Fruit fly (Drosophila melanogaster) whole organism, embryonic: ENCODE data around the gene Spn38F.

ENCODE experiments used
- B-H2 ChIP-seq: fragments of 200-800 bp; sonication (Bioruptor generic); optimal IDR thresholded peaks from 2 replicates; lab custom pipeline; 2018; ENCODE audit warnings: missing biosample characterization, mild to moderate bottlenecking, missing genetic modification characterization
- CG10565 ChIP-seq: fragments of 200-800 bp; sonication (Bioruptor generic); optimal IDR thresholded peaks from 3 replicates; lab custom pipeline; 2016; ENCODE audit warnings: missing biosample characterization, mild to moderate bottlenecking, missing genetic modification characterization
- CG11723 ChIP-seq: fragments of 200-800 bp; sonication (Bioruptor generic); optimal IDR thresholded peaks from 2 replicates; lab custom pipeline; 2017; ENCODE audit warnings: missing biosample characterization, mild to moderate bottlenecking, missing genetic modification characterization
- CG12299 ChIP-seq: fragments of 200-800 bp; sonication (Bioruptor generic); optimal IDR thresholded peaks from 2 replicates; lab custom pipeline; 2018; ENCODE audit warnings: missing biosample characterization, mild to moderate bottlenecking, missing genetic modification characterization
- CG14441 ChIP-seq: fragments of 200-800 bp; sonication (Bioruptor generic); IDR thresholded peaks from 2 replicates; pipeline ENCODE4 v1.3.6; 2022; ENCODE audit warnings: missing biosample characterization, missing genetic modification characterization
- CG14860 ChIP-seq: fragments of 200-800 bp; sonication (Bioruptor generic); IDR thresholded peaks from 3 replicates; pipeline ENCODE4 v1.3.6; 2022; ENCODE audit warnings: missing biosample characterization, missing genetic modification characterization; ENCODE audit not compliant: partially characterized antibody
- CG18764 ChIP-seq: fragments of 200-800 bp; sonication (Bioruptor generic); optimal IDR thresholded peaks from 3 replicates; lab custom pipeline; 2016; ENCODE audit warnings: missing biosample characterization, missing genetic modification characterization
- CG2116 ChIP-seq: fragments of 200-800 bp; sonication (Bioruptor generic); optimal IDR thresholded peaks from 3 replicates; lab custom pipeline; 2018; ENCODE audit warnings: missing biosample characterization, mild to moderate bottlenecking, missing genetic modification characterization
- CG2120 ChIP-seq: fragments of 200-800 bp; sonication (Bioruptor generic); optimal IDR thresholded peaks from 3 replicates; lab custom pipeline; 2016; ENCODE audit warnings: missing biosample characterization, missing genetic modification characterization
- CG31224 ChIP-seq: fragments of 200-800 bp; sonication (Bioruptor generic); IDR thresholded peaks from 2 replicates; pipeline ENCODE4 v1.3.6; 2022; ENCODE audit warnings: missing biosample characterization, missing genetic modification characterization
- CG32772 ChIP-seq: fragments of 200-800 bp; sonication (Bioruptor generic); IDR thresholded peaks from 2 replicates; pipeline ENCODE4 v1.3.6; 2022; ENCODE audit warnings: missing biosample characterization, missing genetic modification characterization
- CG42726 ChIP-seq: fragments of 200-800 bp; sonication (Bioruptor generic); IDR thresholded peaks from 2 replicates; pipeline ENCODE4 v1.3.6; 2022; ENCODE audit warnings: missing biosample characterization, missing genetic modification characterization; ENCODE audit not compliant: partially characterized antibody
- CG6765 ChIP-seq: fragments of 200-800 bp; sonication (Bioruptor generic); optimal IDR thresholded peaks from 3 replicates; lab custom pipeline; 2017; ENCODE audit warnings: missing biosample characterization, mild to moderate bottlenecking, missing genetic modification characterization
- CG7357 ChIP-seq: fragments of 200-800 bp; sonication (Bioruptor generic); IDR thresholded peaks from 3 replicates; pipeline ENCODE4 v1.3.6; 2022; ENCODE audit warnings: missing biosample characterization, missing genetic modification characterization
- CG7963 ChIP-seq: fragments of 200-800 bp; sonication (Bioruptor generic); IDR thresholded peaks from 3 replicates; pipeline ENCODE4 v1.3.6; 2022; ENCODE audit warnings: missing biosample characterization, missing genetic modification characterization; ENCODE audit not compliant: partially characterized antibody
- CG8388 ChIP-seq: fragments of 200-800 bp; sonication (Bioruptor generic); optimal IDR thresholded peaks from 2 replicates; lab custom pipeline; 2019; ENCODE audit warnings: missing biosample characterization, mild to moderate bottlenecking, missing genetic modification characterization, moderate library complexity
- CG9215 ChIP-seq: fragments of 200-800 bp; sonication (Bioruptor generic); IDR thresholded peaks from 2 replicates; pipeline ENCODE4 v1.3.6; 2022; ENCODE audit warnings: missing biosample characterization, missing genetic modification characterization
- CG9609 ChIP-seq: fragments of 200-800 bp; sonication (Bioruptor generic); optimal IDR thresholded peaks from 3 replicates; lab custom pipeline; 2016; ENCODE audit warnings: missing biosample characterization, missing genetic modification characterization
- CG9797 ChIP-seq: fragments of 200-800 bp; sonication (Bioruptor generic); optimal IDR thresholded peaks from 3 replicates; lab custom pipeline; 2018; ENCODE audit warnings: missing biosample characterization, mild to moderate bottlenecking, missing genetic modification characterization
- CHES-1-like ChIP-seq: fragments of 200-800 bp; sonication (Bioruptor generic); optimal IDR thresholded peaks from 2 replicates; lab custom pipeline; 2016; ENCODE audit warnings: missing biosample characterization, missing genetic modification characterization
- Doc2 ChIP-seq: fragments of 200-800 bp; sonication (Bioruptor generic); IDR thresholded peaks from 2 replicates; pipeline ENCODE4 v1.3.6; 2022; ENCODE audit warnings: missing biosample characterization, missing genetic modification characterization
- Dref ChIP-seq: fragments of 200-800 bp; sonication (Bioruptor generic); IDR thresholded peaks from 2 replicates; pipeline ENCODE4 v1.3.6; 2022; ENCODE audit warnings: missing biosample characterization, missing genetic modification characterization
- Drgx ChIP-seq: fragments of 200-800 bp; sonication (Bioruptor generic); IDR thresholded peaks from 2 replicates; pipeline ENCODE4 v1.3.6; 2022; ENCODE audit warnings: missing biosample characterization, missing genetic modification characterization
- Fer1 ChIP-seq: fragments of 200-800 bp; sonication (Bioruptor generic); optimal IDR thresholded peaks from 2 replicates; lab custom pipeline; 2017; ENCODE audit warnings: missing biosample characterization, mild to moderate bottlenecking, missing genetic modification characterization
- Lpt ChIP-seq: fragments of >200 bp; optimal IDR thresholded peaks from 2 replicates; lab custom pipeline; 2018; ENCODE audit warnings: missing biosample characterization, missing genetic modification characterization
- MBD-R2 ChIP-seq: fragments of 200-800 bp; sonication (Bioruptor generic); IDR thresholded peaks from 2 replicates; pipeline ENCODE4 v1.3.6; 2022; ENCODE audit warnings: missing biosample characterization, missing genetic modification characterization
- NC2β ChIP-seq: fragments of 200-800 bp; sonication (Bioruptor generic); optimal IDR thresholded peaks from 2 replicates; lab custom pipeline; 2016; ENCODE audit warnings: missing biosample characterization, missing genetic modification characterization
- Nf-YC ChIP-seq: fragments of 200-800 bp; optimal IDR thresholded peaks from 3 replicates; lab custom pipeline; 2019; ENCODE audit warnings: missing biosample characterization, mild to moderate bottlenecking, missing genetic modification characterization, moderate library complexity
- NfI ChIP-seq: fragments of 200-800 bp; sonication (Bioruptor generic); optimal IDR thresholded peaks from 3 replicates; lab custom pipeline; 2018; ENCODE audit warnings: missing biosample characterization, mild to moderate bottlenecking, missing genetic modification characterization, moderate library complexity
- Opbp ChIP-seq: fragments of 200-800 bp; sonication (Bioruptor generic); IDR thresholded peaks from 3 replicates; pipeline ENCODE4 v1.3.6; 2022; ENCODE audit warnings: missing biosample characterization, missing genetic modification characterization; ENCODE audit not compliant: partially characterized antibody
- Stat92E ChIP-seq, 3 experiments: fragments of >200 bp in 2 of 3; fragments of 200-800 bp in 1 of 3; sonication (Bioruptor generic) in 1 of 3; optimal IDR thresholded peaks; 2 replicates each; lab custom pipeline; 2017 to 2019; ENCODE audit warnings: missing biosample characterization in 3 of 3, missing genetic modification characterization in 3 of 3, mild to moderate bottlenecking in 1 of 3, moderate library complexity in 1 of 3
- ab ChIP-seq: fragments of 200-800 bp; sonication (Bioruptor generic); optimal IDR thresholded peaks from 2 replicates; lab custom pipeline; 2016; ENCODE audit warnings: missing biosample characterization, missing genetic modification characterization
- amos ChIP-seq: fragments of 200-800 bp; sonication (Bioruptor generic); IDR thresholded peaks from 2 replicates; pipeline ENCODE4 v1.3.6; 2022; ENCODE audit warnings: missing biosample characterization, missing genetic modification characterization; ENCODE audit not compliant: partially characterized antibody
- ara ChIP-seq: fragments of 200-800 bp; sonication (Bioruptor generic); IDR thresholded peaks from 2 replicates; pipeline ENCODE4 v1.3.6; 2022; ENCODE audit warnings: missing biosample characterization, missing genetic modification characterization
- bowl ChIP-seq: fragments of 200-800 bp; sonication (Bioruptor generic); IDR thresholded peaks from 2 replicates; pipeline ENCODE4 v1.3.6; 2022; ENCODE audit warnings: missing biosample characterization, missing genetic modification characterization
- cg ChIP-seq: fragments of 200-800 bp; sonication (Bioruptor generic); optimal IDR thresholded peaks from 3 replicates; lab custom pipeline; 2019; ENCODE audit warnings: missing biosample characterization, mild to moderate bottlenecking, missing genetic modification characterization, moderate library complexity
- chn ChIP-seq: fragments of 200-800 bp; sonication (Bioruptor generic); optimal IDR thresholded peaks from 2 replicates; lab custom pipeline; 2016; ENCODE audit warnings: missing biosample characterization, missing genetic modification characterization
- cwo ChIP-seq: fragments of 200-800 bp; sonication (Bioruptor generic); optimal IDR thresholded peaks from 3 replicates; lab custom pipeline; 2017; ENCODE audit warnings: missing biosample characterization, missing genetic modification characterization, mild to moderate bottlenecking, moderate library complexity, missing genetic modification reagents
- eyg ChIP-seq: fragments of 200-800 bp; sonication (Bioruptor generic); optimal IDR thresholded peaks from 3 replicates; lab custom pipeline; 2016; ENCODE audit warnings: missing biosample characterization, missing genetic modification characterization
- gem ChIP-seq: fragments of 200-800 bp; sonication (Bioruptor generic); optimal IDR thresholded peaks from 2 replicates; lab custom pipeline; 2019; ENCODE audit warnings: missing biosample characterization, mild to moderate bottlenecking, missing genetic modification characterization, moderate library complexity
- gfzf ChIP-seq: fragments of 200-800 bp; sonication (Bioruptor generic); optimal IDR thresholded peaks from 2 replicates; lab custom pipeline; 2016; ENCODE audit warnings: missing biosample characterization, mild to moderate bottlenecking, missing genetic modification characterization, moderate library complexity
- ham ChIP-seq: fragments of 200-800 bp; sonication (Bioruptor generic); IDR thresholded peaks from 2 replicates; pipeline ENCODE4 v1.3.6; 2022; ENCODE audit warnings: missing biosample characterization, missing genetic modification characterization
- jing ChIP-seq: fragments of 200-800 bp; sonication (Bioruptor generic); optimal IDR thresholded peaks from 2 replicates; lab custom pipeline; 2018; ENCODE audit warnings: missing biosample characterization, mild to moderate bottlenecking, missing genetic modification characterization
- otp ChIP-seq: fragments of 200-800 bp; sonication (Bioruptor generic); IDR thresholded peaks from 3 replicates; pipeline ENCODE4, ENCODE4 v1.3.6; 2022; ENCODE audit warnings: missing biosample characterization, missing genetic modification characterization
- p53 ChIP-seq: fragments of 200-800 bp; sonication (Bioruptor generic); optimal IDR thresholded peaks from 2 replicates; lab custom pipeline; 2016; ENCODE audit warnings: missing biosample characterization, missing genetic modification characterization
- pros ChIP-seq: fragments of 200-800 bp; sonication (Bioruptor generic); optimal IDR thresholded peaks from 3 replicates; lab custom pipeline; 2019; ENCODE audit warnings: missing biosample characterization, mild to moderate bottlenecking, missing genetic modification characterization, moderate library complexity
- stc ChIP-seq: fragments of 200-800 bp; sonication (Bioruptor generic); IDR thresholded peaks from 2 replicates; pipeline ENCODE4 v1.3.6; 2022; ENCODE audit warnings: missing biosample characterization, missing genetic modification characterization
- tgo ChIP-seq: fragments of 200-800 bp; sonication (Bioruptor generic); IDR thresholded peaks from 3 replicates; pipeline ENCODE4 v1.3.6; 2022; ENCODE audit warnings: missing biosample characterization, missing genetic modification characterization
- tx ChIP-seq: fragments of 200-800 bp; sonication (Bioruptor generic); optimal IDR thresholded peaks from 2 replicates; lab custom pipeline; 2016; ENCODE audit warnings: missing biosample characterization, missing genetic modification characterization
- zfh1 ChIP-seq: fragments of 200-800 bp; sonication (Bioruptor generic); IDR thresholded peaks from 3 replicates; pipeline ENCODE4 v1.3.6; 2022; ENCODE audit warnings: missing biosample characterization, missing genetic modification characterization

The Spn38F gene

DNA sequence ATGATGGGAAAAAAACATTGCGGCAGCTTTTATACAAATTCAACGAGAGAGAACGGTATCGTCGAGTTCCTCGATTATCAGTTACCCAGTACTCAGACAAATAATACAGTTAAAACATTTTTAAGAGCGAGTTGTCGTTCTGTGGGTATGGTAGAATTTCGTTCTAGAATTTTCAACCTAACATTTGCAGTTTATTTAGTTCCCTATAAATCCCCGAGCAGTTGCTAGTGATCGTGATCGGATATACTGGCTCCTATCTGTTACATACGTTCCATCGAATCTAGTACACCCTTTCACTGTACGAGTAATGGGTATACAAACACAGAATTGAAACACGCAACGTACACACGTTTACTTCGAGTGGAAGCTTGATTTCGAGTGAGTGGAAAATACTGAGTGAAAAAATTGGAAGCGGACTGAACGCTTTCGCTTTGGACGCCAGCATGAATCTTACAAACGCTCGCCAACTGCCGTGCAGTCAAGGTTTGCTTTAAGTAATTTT, 27.0 kb upstream of the Spn38F start, which contains the start of gene CG9338 (continued):
- peak; percentile 93 for TF ChIP-seq ara
- peak; percentile 91 for TF ChIP-seq CG31224 (GFP tag; lab: Robert Waterston, UW)
- no peak for TF ChIP-seq gfzf (GFP tag; lab: Kevin White, UChicago)
- peak; percentile 92 for TF ChIP-seq Drgx (GFP tag; lab: Robert Waterston, UW)
- peak; percentile 51 for TF ChIP-seq NC2β (GFP tag; lab: Kevin White, UChicago)
- TF ChIP-seq CG7357 (GFP tag; lab: Robert Waterston, UW): peak; percentile 90
- 0 out of 3 replicates have a peak, but pooled peaks have one; percentile 46 for TF ChIP-seq CG7963 (GFP tag; lab: Robert Waterston, UW)
- TF ChIP-seq CHES-1-like (GFP tag; lab: Kevin White, UChicago): peak; percentile 88
- TF ChIP-seq eyg (GFP tag; lab: Kevin White, UChicago): peak; percentile 58
- peak; percentile 97 for TF ChIP-seq Fer1 (GFP tag; lab: Kevin White, UChicago)
- no peak for TF ChIP-seq Lpt (GFP tag; lab: Kevin White, UChicago)
- TF ChIP-seq Doc2: no peak
- peak; percentile 70 for TF ChIP-seq CG11723 (GFP tag; lab: Kevin White, UChicago)
- TF ChIP-seq CG12299 (tag; lab: Kevin White, UChicago): peak; percentile 76
- peak; percentile 91 for TF ChIP-seq CG18764
- no peak for TF ChIP-seq CG42726 (GFP tag; lab: Robert Waterston, UW)
- peak; percentile 68 for TF ChIP-seq CG8388
- peak; percentile 77 for TF ChIP-seq zfh1 (GFP tag; lab: Robert Waterston, UW)
- peak; percentile 60 for TF ChIP-seq pros
- TF ChIP-seq tgo (GFP tag; lab: Robert Waterston, UW): peak; percentile 81
- peak; percentile 45; the same call in 1 of the 3 replicates for TF ChIP-seq CG14860
- peak; percentile 75 for TF ChIP-seq chn (GFP tag; lab: Kevin White, UChicago)
- peak; percentile 37 for TF ChIP-seq CG2116
- peak; percentile 59 for TF ChIP-seq jing (GFP tag; lab: Kevin White, UChicago)
- no peak; the same call in 1 of the 2 replicates for TF ChIP-seq amos (GFP tag; lab: Robert Waterston, UW)
- peak; percentile 87 for TF ChIP-seq gem (tag; lab: Kevin White, UChicago)
- TF ChIP-seq B-H2 (GFP tag; lab: Kevin White, UChicago): peak; percentile 79
- TF ChIP-seq ham (GFP tag; lab: Robert Waterston, UW): 0 out of 2 replicates have a peak, but pooled peaks have one; percentile 12
- peak; percentile 89 for TF ChIP-seq Nf-YC (tag; lab: Kevin White, UChicago)
- peak in 1 of 3 experiments; percentile 77 for TF ChIP-seq Stat92E (GFP tag; optimal IDR thresholded peaks at IDR 0.05; lab: Kevin White, UChicago)
- TF ChIP-seq NfI (GFP tag; lab: Kevin White, UChicago): peak; percentile 79
- TF ChIP-seq ab: peak; percentile 55
- peak; percentile 37 for TF ChIP-seq CG9797 (GFP tag; lab: Kevin White, UChicago)
- peak; percentile 27 for TF ChIP-seq CG10565 (GFP tag; lab: Kevin White, UChicago)
- peak; percentile 93 for TF ChIP-seq CG9215 (GFP tag; lab: Robert Waterston, UW)
- no peak for TF ChIP-seq Dref
- peak; percentile 89 for TF ChIP-seq CG2120
- TF ChIP-seq MBD-R2 (GFP tag; lab: Robert Waterston, UW): peak; percentile 38; the same call in 1 of the 2 replicates
- TF ChIP-seq p53 (GFP tag; lab: Kevin White, UChicago): peak; percentile 53
- TF ChIP-seq tx (GFP tag; lab: Kevin White, UChicago): peak; percentile 70
- peak; percentile 70 for TF ChIP-seq cg
- TF ChIP-seq CG6765 (GFP tag; lab: Kevin White, UChicago): peak; percentile 93
- TF ChIP-seq stc: peak; percentile 95
- no peak; the same call in 1 of the 2 replicates for TF ChIP-seq CG32772 (GFP tag; lab: Robert Waterston, UW)
- no peak for TF ChIP-seq otp (GFP tag; lab: Robert Waterston, UW)
- TF ChIP-seq Opbp (GFP tag; lab: Robert Waterston, UW): no peak
- peak; percentile 94 for TF ChIP-seq cwo (GFP tag; lab: Kevin White, UChicago)
- TF ChIP-seq CG9609 (GFP tag; lab: Kevin White, UChicago): peak; percentile 89
- peak; percentile 31; the same call in 1 of the 2 replicates for TF ChIP-seq bowl (GFP tag; lab: Robert Waterston, UW)
- TF ChIP-seq CG14441 (GFP tag; lab: Robert Waterston, UW): peak; percentile 95
